Worm (Caenorhabditis elegans): Measurements from ENCODE around the gene ZK402.5.

- no peak for TF ChIP-seq F44E2.7 (GFP tag; IDR thresholded peaks at IDR 0.05)
- TF ChIP-seq cey-2 (tag; optimal IDR thresholded peaks at IDR 0.05; ENCODE audit: borderline replicate concordance, insufficient read depth): no peak
- TF ChIP-seq skn-1 (tag; optimal IDR thresholded peaks at IDR 0.05): peak; percentile 6
- TF ChIP-seq lsy-2 (tag; optimal IDR thresholded peaks at IDR 0.05): peak; percentile 81 to 93
- TF ChIP-seq mxl-2 (GFP tag; conservative IDR thresholded peaks at IDR 0.05): no peak
Observed at ce11 chrX:1446593-1447141, 45.5 kb upstream of the ZK402.5 start, which contains the start of gene zfp-3.
